Fruit fly (Drosophila melanogaster): ENCODE data around the gene Cyp4g1.

The Cyp4g1 gene

dm6 chrX:499589-500041, 30.5 kb upstream of the Cyp4g1 start (continued):
- TF ChIP-seq sim (GFP tag; IDR thresholded peaks at IDR 0.05) (no peak), tna (GFP tag; IDR thresholded peaks at IDR 0.05; ENCODE audit: partially characterized antibody) (no peak), Bdp1 (GFP tag; optimal IDR thresholded peaks at IDR 0.05) (peak; percentile 28)

dm6 chrX:498924-499588, 29.9 kb upstream of the Cyp4g1 start:
- TF ChIP-seq gcm (GFP tag; optimal IDR thresholded peaks at IDR 0.05) = peak; percentile 36
- no peak for TF ChIP-seq pita (GFP tag; optimal IDR thresholded peaks at IDR 0.05)
- no peak for TF ChIP-seq Chrac-16 (GFP tag; optimal IDR thresholded peaks at IDR 0.05)
- no peak for TF ChIP-seq CG16863 (GFP tag; optimal IDR thresholded peaks at IDR 0.05)
- TF ChIP-seq GATAe (GFP tag; conservative IDR thresholded peaks at IDR 0.05) = no peak
- no peak for TF ChIP-seq MTF-1 (GFP tag; optimal IDR thresholded peaks at IDR 0.05; ENCODE audit: borderline replicate concordance)
- TF ChIP-seq pfk (GFP tag; optimal IDR thresholded peaks at IDR 0.05) = no peak
- no peak for TF ChIP-seq CG34224 (GFP tag; IDR thresholded peaks at IDR 0.05; ENCODE audit: partially characterized antibody)
- TF ChIP-seq CG12769 (tag; optimal IDR thresholded peaks at IDR 0.05) = peak; percentile 71
- peak; percentile 53 for TF ChIP-seq twi (tag; optimal IDR thresholded peaks at IDR 0.05)
- TF ChIP-seq tap (tag; optimal IDR thresholded peaks at IDR 0.05) = no peak
- TF ChIP-seq ssp (GFP tag; IDR thresholded peaks at IDR 0.05) = no peak
- no peak for TF ChIP-seq CoRest (tag; optimal IDR thresholded peaks at IDR 0.05)
- TF ChIP-seq btn (GFP tag; optimal IDR thresholded peaks at IDR 0.05) = no peak
- TF ChIP-seq CG10274 (GFP tag; optimal IDR thresholded peaks at IDR 0.05) = peak; percentile 41
- peak; percentile 95 for TF ChIP-seq onecut (GFP tag; IDR thresholded peaks at IDR 0.05)
- TF ChIP-seq Med (GFP tag) = peak; percentile 26
- 0 out of 4 replicates have a peak, but pooled peaks have one; percentile 10 for TF ChIP-seq chinmo (GFP tag; IDR thresholded peaks at IDR 0.05; ENCODE audit: partially characterized antibody)
- TF ChIP-seq Ssrp (tag; optimal IDR thresholded peaks at IDR 0.05) = no peak
- no peak for TF ChIP-seq Optix (GFP tag; IDR thresholded peaks at IDR 0.05)
- peak; percentile 51 to 81 for TF ChIP-seq Trl (optimal IDR thresholded peaks at IDR 0.05)
- no peak for TF ChIP-seq Trl (GFP tag; optimal IDR thresholded peaks at IDR 0.05)
- no peak for TF ChIP-seq corto (GFP tag; optimal IDR thresholded peaks at IDR 0.05)
- no peak for TF ChIP-seq kah (GFP tag; optimal IDR thresholded peaks at IDR 0.05)
- TF ChIP-seq grn (GFP tag; optimal IDR thresholded peaks at IDR 0.05) = peak; percentile 21
- peak; percentile 51 for TF ChIP-seq cg (GFP tag; optimal IDR thresholded peaks at IDR 0.05)
- TF ChIP-seq crol (GFP tag; IDR thresholded peaks at IDR 0.05) = peak; percentile 74
- TF ChIP-seq sd (tag; optimal IDR thresholded peaks at IDR 0.05) = peak; percentile 47

- TF ChIP-seq ci (GFP tag; IDR thresholded peaks at IDR 0.05) (0 out of 3 replicates have a peak, but pooled peaks have one; percentile 24), Ptx1 (GFP tag; IDR thresholded peaks at IDR 0.05) (no peak), CG8478 (optimal IDR thresholded peaks at IDR 0.05) (no peak), CG17186 (GFP tag; optimal IDR thresholded peaks at IDR 0.05) (no peak), stc (GFP tag; IDR thresholded peaks at IDR 0.05) (no peak), H15 (GFP tag; IDR thresholded peaks at IDR 0.05) (no peak), Dip3 (GFP tag; optimal IDR thresholded peaks at IDR 0.05) (no peak), HHEX (GFP tag; optimal IDR thresholded peaks at IDR 0.05) (no peak), CG10462 (GFP tag; optimal IDR thresholded peaks at IDR 0.05) (no peak), Usf (GFP tag; optimal IDR thresholded peaks at IDR 0.05) (no peak), MBD-R2 (GFP tag; IDR thresholded peaks at IDR 0.05) (no peak), CG8765 (GFP tag; IDR thresholded peaks at IDR 0.05) (no peak), ATbp (GFP tag; optimal IDR thresholded peaks at IDR 0.05) (no peak), CG2712 (tag; optimal IDR thresholded peaks at IDR 0.05) (no peak), tin (GFP tag; optimal IDR thresholded peaks at IDR 0.05) (no peak), sens (GFP tag) (no peak), zen2 (GFP tag; IDR thresholded peaks at IDR 0.05; ENCODE audit: partially characterized antibody) (no peak), CG9876 (GFP tag; optimal IDR thresholded peaks at IDR 0.05) (no peak), CG5180 (GFP tag; optimal IDR thresholded peaks at IDR 0.05) (peak; percentile 94), Med (GFP tag) (peak; percentile 67)
Measured at dm6 chrX:498434-498833, 29.3 kb upstream of the Cyp4g1 start.
